Worm (Caenorhabditis elegans) whole organism, L3 larva: ENCODE measurements around the gene srxa-2.

Experiments
- ZK546.5 ChIP-seq: sonication (generic microtip); optimal IDR thresholded peaks from 2 replicates; lab custom pipeline; 2017; ENCODE audit warnings: missing biosample characterization, missing genetic modification characterization
- aly-2 ChIP-seq: fragments of 150-350 bp; optimal IDR thresholded peaks from 2 replicates; lab custom pipeline; 2014; ENCODE audit warnings: missing biosample characterization, missing genetic modification characterization
- ama-1 ChIP-seq: fragments of 150-350 bp; optimal IDR thresholded peaks from 2 replicates; lab custom pipeline; 2018
- ceh-28 ChIP-seq: fragments of 150-350 bp; optimal IDR thresholded peaks from 2 replicates; lab custom pipeline; 2014; ENCODE audit warnings: missing biosample characterization, missing genetic modification reagents, missing genetic modification characterization
- ceh-9 ChIP-seq: sonication (generic microtip); optimal IDR thresholded peaks from 2 replicates; lab custom pipeline; 2018; ENCODE audit warnings: missing biosample characterization, missing genetic modification characterization
- egl-27 ChIP-seq: sonication (generic microtip); optimal IDR thresholded peaks from 4 replicates; lab custom pipeline; 2017; ENCODE audit warnings: missing biosample characterization, missing genetic modification reagents, missing genetic modification characterization
- elt-2 ChIP-seq: sonication (generic microtip); optimal IDR thresholded peaks from 2 replicates; lab custom pipeline; 2016; ENCODE audit warnings: missing genetic modification reagents, mild to moderate bottlenecking, missing genetic modification characterization, missing compliant biosample characterization
- elt-3 ChIP-seq, 3 experiments: fragments of 150-350 bp in 1 of 3; sonication (generic microtip) in 2 of 3; optimal IDR thresholded peaks; 2 replicates in 2 of 3; 4 replicates in 1 of 3; lab custom pipeline; 2014 to 2017; ENCODE audit warnings: missing biosample characterization in 3 of 3, missing genetic modification characterization in 3 of 3
- eor-1 ChIP-seq, 2 experiments: fragments of 150-350 bp; optimal IDR thresholded peaks; 2 replicates each; lab custom pipeline; 2014 to 2018; ENCODE audit warnings: missing biosample characterization in 2 of 2, missing genetic modification characterization in 2 of 2
- fkh-10 ChIP-seq: sonication (generic microtip); optimal IDR thresholded peaks from 2 replicates; lab custom pipeline; 2017; ENCODE audit warnings: missing biosample characterization, missing genetic modification reagents, missing genetic modification characterization
- hmg-11 ChIP-seq: sonication (generic microtip); optimal IDR thresholded peaks from 2 replicates; lab custom pipeline; 2016; ENCODE audit warnings: missing genetic modification characterization, missing compliant biosample characterization
- jun-1 ChIP-seq: fragments of 150-350 bp; optimal IDR thresholded peaks from 2 replicates; lab custom pipeline; 2014; ENCODE audit warnings: missing biosample characterization, missing genetic modification reagents, missing genetic modification characterization
- lin-15B ChIP-seq: fragments of 150-350 bp; optimal IDR thresholded peaks from 2 replicates; lab custom pipeline; 2014; ENCODE audit warnings: missing biosample characterization, missing genetic modification characterization
- lsy-12 ChIP-seq: sonication (generic microtip); optimal IDR thresholded peaks from 2 replicates; lab custom pipeline; 2016; ENCODE audit warnings: mild to moderate bottlenecking, missing genetic modification characterization, missing compliant biosample characterization
- mml-1 ChIP-seq: fragments of 150-350 bp; sonication (generic microtip); optimal IDR thresholded peaks from 3 replicates; lab custom pipeline; 2014; ENCODE audit warnings: missing biosample characterization, missing genetic modification characterization
- nhr-11 ChIP-seq: fragments of 150-350 bp; optimal IDR thresholded peaks from 2 replicates; lab custom pipeline; 2014; ENCODE audit warnings: missing biosample characterization, missing genetic modification characterization
- nhr-12 ChIP-seq: fragments of 150-350 bp; optimal IDR thresholded peaks from 2 replicates; lab custom pipeline; 2014; ENCODE audit warnings: missing biosample characterization, missing genetic modification characterization
- nhr-237 ChIP-seq: fragments of 150-350 bp; optimal IDR thresholded peaks from 2 replicates; lab custom pipeline; 2014; ENCODE audit warnings: missing biosample characterization, missing genetic modification characterization
- nhr-25 ChIP-seq: sonication (generic microtip); optimal IDR thresholded peaks from 2 replicates; lab custom pipeline; 2017; ENCODE audit warnings: missing biosample characterization, missing genetic modification characterization
- nhr-28 ChIP-seq: fragments of 150-350 bp; optimal IDR thresholded peaks from 2 replicates; lab custom pipeline; 2014; ENCODE audit warnings: missing biosample characterization, missing genetic modification characterization
- nhr-43 ChIP-seq: sonication (generic microtip); optimal IDR thresholded peaks from 2 replicates; lab custom pipeline; 2016; ENCODE audit warnings: mild to moderate bottlenecking, missing genetic modification characterization, missing compliant biosample characterization; ENCODE audit not compliant: poor library complexity, severe bottlenecking
- nhr-67 ChIP-seq: fragments of 150-350 bp; optimal IDR thresholded peaks from 2 replicates; lab custom pipeline; 2014; ENCODE audit warnings: missing biosample characterization, missing genetic modification characterization
- nhr-76 ChIP-seq: fragments of 150-350 bp; sonication (generic microtip); optimal IDR thresholded peaks from 5 replicates; lab custom pipeline; 2014; ENCODE audit warnings: missing biosample characterization, missing genetic modification characterization
- nhr-77 ChIP-seq: fragments of 150-350 bp; optimal IDR thresholded peaks from 2 replicates; lab custom pipeline; 2014; ENCODE audit warnings: missing biosample characterization, missing genetic modification characterization
- pha-4 ChIP-seq: fragments of 150-350 bp; optimal IDR thresholded peaks from 2 replicates; lab custom pipeline; 2014; ENCODE audit warnings: missing biosample characterization, missing genetic modification reagents, missing genetic modification characterization
- pqm-1 ChIP-seq: fragments of 150-350 bp; optimal IDR thresholded peaks from 2 replicates; lab custom pipeline; 2017; ENCODE audit warnings: missing biosample characterization, missing genetic modification characterization, inconsistent platforms
- sea-2 ChIP-seq: fragments of 150-350 bp; sonication (generic microtip); optimal IDR thresholded peaks from 4 replicates; lab custom pipeline; 2014; ENCODE audit warnings: missing biosample characterization, missing genetic modification reagents, missing genetic modification characterization
- skn-1 ChIP-seq: fragments of 150-350 bp; optimal IDR thresholded peaks from 2 replicates; lab custom pipeline; 2014; ENCODE audit warnings: missing biosample characterization, missing genetic modification characterization
- snpc-4 ChIP-seq: fragments of 150-350 bp; optimal IDR thresholded peaks from 2 replicates; lab custom pipeline; 2014; ENCODE audit warnings: missing biosample characterization, missing genetic modification characterization
- tbx-2 ChIP-seq: sonication (generic microtip); optimal IDR thresholded peaks from 2 replicates; lab custom pipeline; 2016; ENCODE audit warnings: mild to moderate bottlenecking, missing genetic modification characterization, missing compliant biosample characterization
- unc-62 ChIP-seq: fragments of 150-350 bp; sonication (generic microtip); optimal IDR thresholded peaks from 4 replicates; lab custom pipeline; 2014; ENCODE audit warnings: missing biosample characterization, missing genetic modification reagents, missing genetic modification characterization
- ztf-11 ChIP-seq: fragments of 150-350 bp; optimal IDR thresholded peaks from 2 replicates; lab custom pipeline; 2014; ENCODE audit warnings: missing biosample characterization, missing genetic modification characterization
- ztf-4 ChIP-seq: fragments of 150-350 bp; optimal IDR thresholded peaks from 2 replicates; lab custom pipeline; 2014; ENCODE audit warnings: missing biosample characterization, missing genetic modification characterization

srxa-2 gene

ce11 chrIV:9396118-9396517 is 27.1 kb upstream of the srxa-2 start, which contains the start of gene col-121:
Gene col-121, minus strand, starts transcription at chrIV:9396218.
- no peak for TF ChIP-seq nhr-67
- no peak for TF ChIP-seq jun-1 (tag; lab: Kevin White, UChicago)

- TF ChIP-seq unc-62 (no peak), skn-1 (tag; lab: Kevin White, UChicago) (no peak), ztf-11 (no peak), pqm-1 (tag; lab: Kevin White, UChicago) (no peak), lin-15B (no peak), snpc-4 (no peak)
- TF ChIP-seq, all 47 proteins: peak for 0
Observed at ce11 chrIV:9397278-9397677, 25.9 kb upstream of the srxa-2 start, which contains the start of gene F56D5.3. Gene F56D5.3, plus strand, starts transcription at chrIV:9397578.

ce11 chrIV:9398512-9398911 is 24.7 kb upstream of the srxa-2 start, which contains the start of gene F56D5.2:
Gene F56D5.2, minus strand, starts transcription at chrIV:9398612.
- TF ChIP-seq ama-1 (lab: Kevin White, UChicago) (no peak), nhr-28 (tag; lab: Kevin White, UChicago) (no peak)

- TF ChIP-seq ztf-4 (tag; lab: Kevin White, UChicago) (no peak), elt-2 (tag; lab: Kevin White, UChicago) (peak; percentile 81), egl-27 (tag; lab: Kevin White, UChicago) (no peak), elt-3 (tag; optimal IDR thresholded peaks at IDR 0.05; lab: Kevin White, UChicago) (no peak), pha-4 (peak; percentile 69), ceh-28 (tag; lab: Kevin White, UChicago) (no peak), nhr-43 (no peak), snpc-4 (no peak), pqm-1 (tag; lab: Kevin White, UChicago) (peak; percentile 75), skn-1 (tag; lab: Kevin White, UChicago) (no peak)
Observed at ce11 chrIV:9401715-9402114, 21.5 kb upstream of the srxa-2 start, which contains the start of gene F56D5.6. Gene F56D5.6, plus strand, starts transcription at chrIV:9401922.

- TF ChIP-seq lin-15B (peak; percentile 16), tbx-2 (no peak), ceh-28 (tag; lab: Kevin White, UChicago) (peak; percentile 67)
Observed at ce11 chrIV:9403761-9404420, 19.3 kb upstream of the srxa-2 start.

- TF ChIP-seq hmg-11 (tag; lab: Kevin White, UChicago) (no peak), nhr-43 (no peak), aly-2 (tag; lab: Kevin White, UChicago) (no peak), nhr-25 (tag; lab: Kevin White, UChicago) (no peak), snpc-4 (no peak), nhr-77 (tag; lab: Kevin White, UChicago) (no peak), mml-1 (no peak), eor-1 (tag; optimal IDR thresholded peaks at IDR 0.05; lab: Kevin White, UChicago) (no peak), ZK546.5 (tag; lab: Kevin White, UChicago) (no peak), nhr-76 (no peak), pha-4 (no peak), lsy-12 (no peak), ztf-4 (tag; lab: Kevin White, UChicago) (no peak), sea-2 (GFP tag; lab: Kevin White, UChicago) (no peak)
- TF ChIP-seq, all 47 proteins: peak for 0
Observed at ce11 chrIV:9408004-9408403, 15.2 kb upstream of the srxa-2 start, which contains the start of gene F56D5.5. Gene F56D5.5, minus strand, starts transcription at chrIV:9408104.

ce11 chrIV:9422408-9422807 is 787 bp upstream of the srxa-2 start, which contains the start of gene F56D5.9:
Gene F56D5.9, minus strand, starts transcription at chrIV:9422508.
- TF ChIP-seq egl-27 (tag; lab: Kevin White, UChicago) = no peak
- TF ChIP-seq nhr-25 (tag; lab: Kevin White, UChicago) = no peak
- TF ChIP-seq nhr-43 = no peak
- no peak for TF ChIP-seq fkh-10 (GFP tag; lab: Kevin White, UChicago)
- TF ChIP-seq mml-1 = no peak
- no peak for TF ChIP-seq nhr-12
- TF ChIP-seq hmg-11 (tag; lab: Kevin White, UChicago) = no peak
- no peak for TF ChIP-seq ceh-9 (tag; lab: Kevin White, UChicago)
- TF ChIP-seq ceh-28 (tag; lab: Kevin White, UChicago) = no peak
- TF ChIP-seq pqm-1 (tag; lab: Kevin White, UChicago) = no peak
- no peak for TF ChIP-seq nhr-28 (tag; lab: Kevin White, UChicago)
- TF ChIP-seq tbx-2 = no peak
- TF ChIP-seq nhr-67 = no peak
- no peak for TF ChIP-seq nhr-11 (tag; lab: Kevin White, UChicago)
- no peak for TF ChIP-seq jun-1 (tag; lab: Kevin White, UChicago)
- no peak for TF ChIP-seq nhr-237 (tag; lab: Kevin White, UChicago)
